Fruit fly (Drosophila melanogaster) whole organism, adult: ENCODE data around the gene abd-A.

Experiments used
- CG11617 ChIP-seq: fragments of 200-800 bp; sonication (Bioruptor generic); optimal IDR thresholded peaks from 2 replicates; lab custom pipeline; 2017; ENCODE audit warnings: mild to moderate bottlenecking, missing biosample characterization, missing genetic modification reagents, missing genetic modification characterization
- CG12768 ChIP-seq: fragments of 200-800 bp; sonication (Bioruptor generic); optimal IDR thresholded peaks from 2 replicates; lab custom pipeline; 2017; ENCODE audit warnings: missing biosample characterization, missing genetic modification characterization, mild to moderate bottlenecking, moderate library complexity, missing genetic modification reagents
- CG1620 ChIP-seq: fragments of 200-800 bp; sonication (Bioruptor generic); optimal IDR thresholded peaks from 2 replicates; lab custom pipeline; 2016; ENCODE audit warnings: missing biosample characterization, missing genetic modification characterization
- CG33017 ChIP-seq: fragments of 200-800 bp; sonication (Bioruptor generic); optimal IDR thresholded peaks from 2 replicates; lab custom pipeline; 2018; ENCODE audit warnings: missing biosample characterization, mild to moderate bottlenecking, missing genetic modification characterization, moderate library complexity
- CG7045 ChIP-seq: fragments of 200-800 bp; sonication (Bioruptor generic); optimal IDR thresholded peaks from 2 replicates; lab custom pipeline; 2017; ENCODE audit warnings: missing biosample characterization, mild to moderate bottlenecking, missing genetic modification characterization
- Clk ChIP-seq: fragments of 200-800 bp; sonication (Bioruptor generic); optimal IDR thresholded peaks from 2 replicates; lab custom pipeline; 2017; ENCODE audit warnings: missing biosample characterization, missing genetic modification characterization
- Crg-1 ChIP-seq: fragments of 200-800 bp; sonication (Bioruptor generic); optimal IDR thresholded peaks from 2 replicates; lab custom pipeline; 2016; ENCODE audit warnings: missing biosample characterization, missing genetic modification characterization
- Hr96 ChIP-seq: fragments of 200-800 bp; sonication (Bioruptor generic); optimal IDR thresholded peaks from 2 replicates; lab custom pipeline; 2016; ENCODE audit warnings: missing biosample characterization, missing genetic modification characterization
- cic ChIP-seq: fragments of 200-800 bp; sonication (Bioruptor generic); optimal IDR thresholded peaks from 2 replicates; lab custom pipeline; 2017; ENCODE audit warnings: missing biosample characterization, mild to moderate bottlenecking, missing genetic modification characterization, moderate library complexity
- cnc ChIP-seq, 2 experiments: fragments of >200 bp; optimal IDR thresholded peaks; 2 replicates each; lab custom pipeline; 2017
- pad ChIP-seq: fragments of 200-800 bp; sonication (Bioruptor generic); optimal IDR thresholded peaks from 3 replicates; lab custom pipeline; 2017; ENCODE audit warnings: missing biosample characterization, missing genetic modification characterization, mild to moderate bottlenecking, moderate library complexity, missing genetic modification reagents
- tj ChIP-seq: fragments of 200-800 bp; sonication (Bioruptor generic); optimal IDR thresholded peaks from 3 replicates; lab custom pipeline; 2017; ENCODE audit warnings: missing biosample characterization, mild to moderate bottlenecking, missing genetic modification characterization, moderate library complexity

dm6 chr3R:16806141-16806540 is 23.7 kb downstream of the abd-A start:
- TF ChIP-seq tj (GFP tag; lab: Kevin White, UChicago) (no peak), cic (GFP tag; lab: Kevin White, UChicago) (no peak), CG12768 (GFP tag; lab: Kevin White, UChicago) (no peak), cnc (optimal IDR thresholded peaks at IDR 0.05; lab: Kevin White, UChicago) (no peak), pad (GFP tag; lab: Kevin White, UChicago) (no peak), Hr96 (GFP tag; lab: Kevin White, UChicago) (no peak), Crg-1 (GFP tag; lab: Kevin White, UChicago) (no peak), CG7045 (no peak), CG11617 (GFP tag; lab: Kevin White, UChicago) (no peak), CG1620 (GFP tag; lab: Kevin White, UChicago) (no peak), CG33017 (tag; lab: Kevin White, UChicago) (no peak), Clk (GFP tag; lab: Kevin White, UChicago) (no peak)
